Worm (Caenorhabditis elegans) whole organism, dauer: ENCODE data around the gene Y53G8AR.8.
"Not testable (repeated sequence)": the region's sequence is repeated elsewhere in the genome, so short reads cannot be mapped to it uniquely, and the experiment has no call there.

Source experiments
- unc-62 ChIP-seq: sonication (generic microtip); optimal IDR thresholded peaks from 2 replicates; lab custom pipeline; 2017; ENCODE audit warnings: missing biosample characterization, missing genetic modification reagents, missing genetic modification characterization

Gene Y53G8AR.8

DNA sequence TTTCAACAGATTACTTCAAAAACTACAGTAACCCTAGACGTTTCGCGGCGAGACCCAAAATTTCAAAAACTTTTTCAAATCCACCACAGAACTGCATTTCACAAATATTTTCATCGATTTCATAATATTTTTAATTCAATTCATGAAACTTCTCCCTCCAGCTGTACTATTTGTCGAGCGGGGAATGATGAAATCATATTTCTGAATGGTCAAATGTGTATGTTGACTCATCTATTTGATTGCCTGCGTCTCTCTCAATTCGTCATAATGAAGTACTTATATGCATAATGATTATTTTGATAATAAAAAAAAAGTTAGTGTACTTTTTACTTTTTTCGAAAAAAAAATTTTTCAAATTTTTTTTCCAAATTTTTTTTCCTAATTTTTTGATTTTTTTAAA, 12.2 kb upstream of the Y53G8AR.8 start:
- no peak for TF ChIP-seq unc-62 (GFP tag; lab: Kevin White, UChicago)

DNA sequence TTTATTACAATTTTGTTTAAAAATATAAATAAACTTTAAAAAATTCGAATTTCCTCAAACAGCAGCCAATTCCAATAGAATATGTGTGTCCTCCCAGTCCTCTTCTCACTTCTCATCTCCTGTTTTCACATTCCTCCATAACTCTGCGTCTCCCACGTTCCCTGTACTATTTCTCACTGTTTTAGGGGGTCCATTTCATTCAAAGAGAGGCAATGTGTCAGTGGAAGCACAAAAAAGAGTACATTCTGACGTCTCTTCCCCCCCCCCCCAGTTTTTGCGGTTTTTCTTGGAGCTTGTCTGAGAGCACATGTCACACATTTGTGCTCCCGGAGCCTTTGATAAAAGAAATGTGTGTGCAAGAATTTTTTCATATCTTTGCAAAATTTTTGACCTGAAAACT, 10.4 kb upstream of the Y53G8AR.8 start:
- no peak for TF ChIP-seq unc-62 (GFP tag; lab: Kevin White, UChicago)

DNA sequence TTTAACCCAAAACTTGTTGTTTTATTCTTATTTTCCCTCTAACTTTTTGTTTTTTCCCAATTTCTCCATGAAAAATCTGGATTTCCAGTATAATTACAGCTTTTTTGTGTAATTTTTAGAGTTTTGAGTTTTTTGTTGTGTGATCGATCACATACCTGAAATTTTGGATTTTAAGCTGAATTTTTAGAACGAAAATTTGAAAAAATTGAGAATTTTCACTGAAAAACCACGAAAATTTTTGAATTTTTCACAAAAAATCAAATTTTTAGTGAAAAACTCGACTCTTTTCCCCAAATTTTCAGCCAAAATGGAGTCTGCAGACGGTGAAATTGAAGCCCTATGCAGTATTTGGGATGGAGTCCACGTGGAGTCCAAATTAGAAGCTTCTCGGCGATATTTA, 3.0 kb upstream of the Y53G8AR.8 start, which contains the start of gene Y53G8AR.5:
Gene Y53G8AR.5, plus strand, starts transcription at position 301 of the 400 bp plus-strand sequence.
- TF ChIP-seq unc-62 (GFP tag; lab: Kevin White, UChicago) = no peak

DNA sequence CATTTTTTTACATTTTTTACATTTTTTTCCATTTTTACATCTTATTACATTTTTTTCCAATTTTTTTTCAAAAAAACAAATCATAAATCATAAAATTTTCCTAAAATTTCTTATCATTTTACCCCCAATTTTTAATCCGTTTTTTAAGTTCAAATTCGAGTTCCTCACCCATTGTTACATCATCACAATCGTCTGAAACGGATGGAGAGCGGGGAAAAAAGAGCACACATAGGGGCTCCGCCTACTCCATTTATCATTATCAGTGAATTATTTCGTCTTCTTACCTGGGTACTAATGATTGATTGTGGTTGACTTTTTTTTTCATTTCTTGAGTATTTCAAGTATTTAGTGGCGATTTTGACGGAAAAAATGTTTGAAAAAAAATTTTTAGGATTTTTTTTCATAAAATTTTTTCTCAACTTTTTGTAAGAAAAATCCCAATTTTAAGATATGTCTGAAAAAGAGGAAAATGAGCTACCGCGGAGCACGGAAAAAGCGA, 12.2 kb downstream of the Y53G8AR.8 start, which contains the start of gene mfsd-8:
Gene mfsd-8, plus strand, starts transcription at position 449 of the 499 bp plus-strand sequence.
- TF ChIP-seq unc-62 (GFP tag; lab: Kevin White, UChicago) = no peak

DNA sequence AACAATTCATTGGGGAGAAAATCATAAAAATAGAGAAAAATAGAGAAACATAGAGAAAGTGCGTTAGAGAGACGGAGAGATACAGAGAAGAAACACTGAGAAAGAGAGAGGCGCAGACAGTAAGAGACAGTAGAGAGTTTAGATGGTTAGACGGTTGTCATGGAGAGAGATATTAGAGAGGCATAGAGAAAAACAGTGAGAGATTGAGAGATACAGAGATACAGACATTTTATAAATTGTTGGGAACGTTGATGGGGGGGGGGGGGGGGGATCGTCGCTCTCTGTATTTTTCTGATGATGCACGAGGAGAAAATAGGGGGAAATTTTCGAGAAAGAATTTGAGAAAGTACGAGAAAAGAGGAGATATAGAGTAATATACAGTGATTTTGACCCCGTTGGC, 14.8 kb downstream of the Y53G8AR.8 start:
- TF ChIP-seq unc-62 (GFP tag; lab: Kevin White, UChicago) = no peak

DNA sequence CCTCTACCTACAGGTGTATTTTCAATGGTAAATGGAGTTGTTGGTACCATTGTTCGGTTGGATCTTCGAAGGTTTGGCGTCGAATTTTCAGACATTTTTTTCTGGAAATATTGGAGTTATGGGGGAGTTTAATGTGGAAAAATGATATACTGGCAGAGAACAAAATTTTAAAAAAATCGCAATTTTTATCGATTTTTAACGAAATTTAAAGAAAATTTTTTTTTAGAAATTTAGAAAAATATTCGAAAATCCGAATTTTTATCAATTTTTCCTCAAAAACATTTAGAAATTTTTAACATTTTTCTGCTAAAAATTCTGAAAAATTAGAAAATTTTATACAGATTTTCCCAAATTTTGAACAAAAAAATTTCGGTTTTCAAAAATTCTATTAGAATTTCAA, 15.5 kb downstream of the Y53G8AR.8 start, which contains the start of gene Y53G8AM.8:
Gene Y53G8AM.8, minus strand, starts transcription at position 101 of the 400 bp plus-strand sequence.
- no peak for TF ChIP-seq unc-62 (GFP tag; lab: Kevin White, UChicago)

DNA sequence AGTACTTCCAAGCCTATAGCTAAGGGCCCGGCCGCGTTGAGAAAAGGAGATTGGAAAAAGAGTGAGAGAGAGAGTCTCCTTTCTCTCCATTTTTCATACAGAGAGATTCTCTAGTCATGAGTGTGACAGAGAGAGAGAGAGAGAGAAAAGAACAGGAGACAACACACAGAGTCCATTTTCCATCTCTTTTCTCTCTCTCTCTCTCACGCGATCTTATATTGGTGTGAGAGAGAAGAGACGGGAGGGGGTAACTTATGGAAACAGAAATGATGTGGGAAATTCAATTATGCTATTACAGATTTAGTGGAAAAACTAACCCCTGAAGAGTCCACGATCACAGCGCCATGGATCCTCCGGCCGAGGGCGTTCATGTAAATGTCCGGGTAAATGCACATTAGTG, 21.0 kb downstream of the Y53G8AR.8 start:
- no peak for TF ChIP-seq unc-62 (GFP tag; lab: Kevin White, UChicago)

DNA sequence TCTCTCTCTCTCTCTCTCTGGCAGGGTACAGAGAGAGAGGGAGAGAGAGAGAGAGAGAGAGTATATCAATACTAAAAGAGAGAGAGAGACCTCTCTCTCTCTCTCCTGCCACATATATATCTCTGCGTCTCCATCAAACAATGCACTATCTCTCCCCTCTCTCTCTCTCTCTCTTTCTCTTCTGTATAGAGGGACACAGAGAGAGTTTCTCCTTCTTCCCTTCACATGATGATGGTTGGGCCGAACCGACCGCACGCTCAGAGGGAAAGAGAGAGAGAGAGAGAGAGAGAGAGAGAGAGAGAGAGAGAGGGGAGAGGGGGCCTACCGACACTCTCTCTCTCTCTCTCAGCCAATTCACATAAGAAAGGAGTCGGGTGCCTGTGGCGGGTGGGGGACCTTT, 22.4 kb downstream of the Y53G8AR.8 start:
- no peak for TF ChIP-seq unc-62 (GFP tag; lab: Kevin White, UChicago)

DNA sequence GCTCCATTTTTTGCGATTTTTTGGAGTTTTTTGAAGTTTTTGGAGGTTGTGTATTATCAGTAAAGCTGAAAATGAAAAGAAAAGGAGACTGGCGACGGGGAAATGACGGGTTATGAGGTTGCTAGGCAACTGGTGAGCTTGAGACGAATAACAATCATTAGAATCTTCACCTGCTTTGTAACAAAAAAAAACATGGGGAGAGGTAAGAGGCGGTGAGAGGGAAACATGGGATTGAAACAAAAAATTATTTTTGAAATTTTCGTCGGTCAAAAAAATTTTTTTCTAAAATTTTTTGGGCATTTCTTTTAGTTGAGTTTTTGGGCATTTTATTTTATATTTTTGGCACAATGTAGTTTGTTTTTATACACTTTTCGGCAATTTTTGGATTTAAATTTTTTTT, 27.5 kb downstream of the Y53G8AR.8 start, which contains the start of gene Y53G8AM.7:
Gene Y53G8AM.7, minus strand, starts transcription at position 101 of the 400 bp plus-strand sequence.
- no peak for TF ChIP-seq unc-62 (GFP tag; lab: Kevin White, UChicago)

DNA sequence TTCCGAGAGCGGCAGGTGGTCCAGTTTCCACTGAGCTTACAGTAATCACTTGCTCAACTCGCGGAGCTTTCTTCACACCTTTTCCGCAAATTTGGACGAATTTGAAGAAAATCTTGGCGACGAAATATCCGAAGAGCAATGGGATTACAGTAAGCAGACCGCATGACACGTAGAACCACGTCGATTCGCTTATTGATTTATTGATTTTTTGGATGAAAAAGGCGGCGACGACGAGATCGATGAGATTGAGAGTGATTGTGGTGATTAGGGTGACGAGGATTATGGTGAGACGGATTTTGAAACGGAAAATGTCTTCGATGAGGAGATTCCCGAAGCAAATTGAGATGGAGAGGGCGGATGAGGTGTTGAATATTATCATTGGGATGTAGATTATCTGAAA, 30.4 kb downstream of the Y53G8AR.8 start:
- TF ChIP-seq unc-62 (GFP tag; lab: Kevin White, UChicago) = no peak

DNA sequence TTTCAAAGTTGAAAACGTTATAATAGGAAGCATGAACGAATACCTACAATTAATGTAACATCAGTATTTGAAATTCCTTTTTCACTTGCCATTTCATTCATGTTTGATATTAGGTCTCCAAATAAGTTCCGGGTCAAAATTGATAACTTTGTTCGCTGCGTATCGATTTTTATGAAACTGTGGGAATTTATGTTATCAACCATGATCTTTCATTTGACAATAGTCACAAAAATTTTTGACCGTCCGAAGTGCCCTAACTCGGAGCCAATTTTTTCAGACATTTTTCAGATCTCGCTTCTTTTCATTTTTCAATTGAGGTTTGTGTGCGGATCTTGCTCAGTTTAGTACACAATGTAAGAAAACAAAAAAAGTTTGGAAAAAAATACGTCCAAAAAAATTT, 34.4 kb downstream of the Y53G8AR.8 start, which contains the start of gene Y53G8AM.6:
Gene Y53G8AM.6, minus strand, starts transcription at position 101 of the 400 bp plus-strand sequence.
- TF ChIP-seq unc-62 (GFP tag; lab: Kevin White, UChicago) = not testable (repeated sequence)

DNA sequence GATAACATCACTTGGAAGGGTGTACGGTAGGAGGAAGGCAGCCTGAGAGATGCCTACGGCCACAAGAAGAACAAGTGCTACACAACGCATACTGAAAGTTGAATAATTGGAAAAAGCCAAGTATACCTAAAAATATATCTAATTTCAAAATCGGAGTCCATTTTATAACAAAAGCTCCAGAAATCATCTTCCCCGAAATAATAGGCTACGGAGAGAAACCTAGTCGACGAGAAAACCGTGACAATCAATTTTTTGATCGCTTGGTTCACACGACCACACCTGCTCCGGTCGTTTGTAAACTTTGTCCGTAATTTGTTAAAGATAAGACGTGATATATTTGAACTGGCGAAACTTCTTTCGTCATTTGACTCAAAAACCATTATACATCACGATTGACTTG, 35.8 kb downstream of the Y53G8AR.8 start, which contains the start of gene nspg-7.2:
Gene nspg-7.2, minus strand, starts transcription at position 101 of the 400 bp plus-strand sequence.
- no peak for TF ChIP-seq unc-62 (GFP tag; lab: Kevin White, UChicago)

DNA sequence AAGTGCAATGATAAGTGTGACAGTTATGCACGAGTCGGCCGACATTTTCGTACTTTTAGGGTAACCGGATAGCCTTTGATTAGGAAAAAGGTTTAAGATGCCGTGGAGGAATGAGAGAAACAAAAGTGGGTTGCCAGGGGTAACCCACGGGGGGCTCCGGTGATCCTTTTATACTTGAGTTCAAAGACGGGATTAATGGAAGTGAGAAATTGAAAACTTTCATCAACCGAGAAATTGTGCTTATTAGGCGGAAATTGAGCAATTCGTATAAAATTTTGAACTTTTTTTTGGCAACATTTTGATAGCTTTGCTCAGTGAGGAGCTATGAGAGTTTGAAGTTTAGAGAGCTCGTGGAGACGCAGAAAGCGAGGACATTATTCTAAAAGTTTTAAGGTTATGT, 38.6 kb downstream of the Y53G8AR.8 start, which contains the start of gene Y53G8AM.4:
Gene Y53G8AM.4, minus strand, starts transcription at position 101 of the 400 bp plus-strand sequence.
- TF ChIP-seq unc-62 (GFP tag; lab: Kevin White, UChicago) = no peak

DNA sequence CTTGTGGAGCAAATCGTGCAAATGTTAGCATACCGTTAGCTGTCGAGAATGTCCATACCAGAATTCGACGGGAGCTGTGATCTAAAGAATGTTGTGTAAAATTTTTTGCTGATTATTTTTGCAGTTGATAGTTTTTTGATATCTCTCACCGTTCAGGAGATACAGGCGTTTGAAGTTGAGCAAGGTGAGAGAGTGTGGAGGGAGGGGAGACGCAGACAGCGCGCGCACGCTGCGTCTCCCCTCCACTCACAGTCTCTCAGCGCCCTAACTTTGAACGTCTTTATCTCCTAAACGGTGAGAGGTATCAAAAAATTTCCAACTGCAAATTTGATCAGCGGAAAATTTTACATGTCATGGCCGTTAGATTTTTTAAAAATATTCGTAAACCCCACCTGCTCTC, 39.1 kb downstream of the Y53G8AR.8 start:
- no peak for TF ChIP-seq unc-62 (GFP tag; lab: Kevin White, UChicago)

DNA sequence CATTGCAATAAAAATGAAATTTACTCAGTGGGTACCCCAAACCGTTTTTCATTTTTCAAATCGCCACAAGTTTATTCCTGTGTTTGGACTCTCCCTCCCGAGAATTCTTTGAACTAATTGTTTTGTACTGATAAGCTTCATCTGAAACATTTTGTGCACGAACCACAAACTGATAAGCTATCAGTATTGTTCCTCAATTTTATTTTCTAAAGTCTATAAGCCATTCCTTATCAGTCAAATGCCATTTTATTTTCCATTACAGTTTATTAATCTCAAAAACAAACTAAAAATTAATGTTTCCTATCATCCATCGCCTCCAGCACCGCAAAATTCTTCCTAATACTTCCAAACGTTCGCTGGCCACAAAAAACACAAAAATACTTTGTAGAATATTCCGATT, 40.4 kb downstream of the Y53G8AR.8 start:
- TF ChIP-seq unc-62 (GFP tag; lab: Kevin White, UChicago) = no peak

DNA sequence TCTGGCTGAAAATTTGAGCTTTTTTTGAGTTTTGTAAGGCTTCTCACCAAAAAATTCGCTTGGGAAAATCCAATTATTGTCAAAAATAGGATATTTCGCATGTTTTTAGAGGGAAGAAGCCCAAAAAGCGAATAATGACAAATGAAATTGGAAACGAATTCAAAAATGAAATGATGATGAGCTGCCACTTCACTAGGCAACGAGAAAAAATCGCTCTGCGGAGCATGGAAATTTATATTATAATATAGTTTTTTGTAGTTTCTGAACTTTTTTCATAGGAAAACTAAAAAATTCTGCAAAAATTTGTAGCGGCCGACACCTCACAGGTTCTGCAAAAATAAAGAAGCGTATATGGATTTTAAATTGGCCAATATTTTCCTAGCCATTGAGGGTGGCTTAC, 41.1 kb downstream of the Y53G8AR.8 start, which contains the start of gene Y53G8AL.3:
Gene Y53G8AL.3, minus strand, starts transcription at position 101 of the 400 bp plus-strand sequence.
- TF ChIP-seq unc-62 (GFP tag; lab: Kevin White, UChicago) = no peak

DNA sequence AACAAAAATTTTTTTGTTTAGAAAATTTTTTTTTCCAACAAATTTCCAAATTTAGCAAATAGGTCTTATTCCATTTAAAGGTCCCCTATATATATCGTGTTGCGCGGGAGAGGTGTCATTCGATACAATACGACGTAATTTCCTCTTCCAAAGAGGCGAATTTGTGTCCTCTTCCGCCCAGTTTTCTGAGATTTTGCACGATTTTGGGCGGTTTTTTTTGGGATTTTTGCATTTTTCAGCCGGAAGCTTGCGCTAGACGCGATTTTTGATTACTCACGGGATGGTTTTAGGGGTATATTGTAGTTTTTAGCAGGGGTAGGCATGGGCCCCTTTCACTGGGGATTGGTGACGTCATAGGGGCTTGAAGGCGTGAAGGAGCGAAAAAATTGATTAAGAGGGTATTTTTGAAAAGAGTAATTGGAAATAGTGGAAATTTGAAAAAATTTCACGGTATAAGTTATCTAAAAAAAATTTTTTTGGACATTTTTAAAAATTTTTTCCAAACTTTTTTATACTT, 43.5 kb downstream of the Y53G8AR.8 start, which contains the start of gene Y53G8AL.4:
Gene Y53G8AL.4, minus strand, starts transcription at position 51 of the 517 bp plus-strand sequence.
- TF ChIP-seq unc-62 (GFP tag; lab: Kevin White, UChicago) = no peak
